Fruit fly (Drosophila melanogaster) whole organism, prepupa: ENCODE results near the gene ClC-c.
A peak's percentile ranks its signal among the peaks of the same experiment; 100 is the strongest.

Source experiments
- Blimp-1 ChIP-seq: fragments of 200-800 bp; sonication (Bioruptor generic); optimal IDR thresholded peaks from 3 replicates; lab custom pipeline; 2017; ENCODE audit warnings: missing biosample characterization, missing genetic modification characterization, mild to moderate bottlenecking, moderate library complexity, missing genetic modification reagents
- CG10631 ChIP-seq: fragments of 200-800 bp; sonication (Bioruptor generic); optimal IDR thresholded peaks from 2 replicates; lab custom pipeline; 2016; ENCODE audit warnings: missing biosample characterization, missing genetic modification characterization
- CG11294 ChIP-seq: fragments of 200-800 bp; sonication (Bioruptor generic); IDR thresholded peaks from 2 replicates; pipeline ENCODE4 v1.3.6; 2022; ENCODE audit warnings: missing biosample characterization, missing genetic modification characterization
- CG11762 ChIP-seq: fragments of 200-800 bp; sonication (Bioruptor generic); optimal IDR thresholded peaks from 3 replicates; lab custom pipeline; 2016; ENCODE audit warnings: missing biosample characterization, missing genetic modification characterization; ENCODE audit not compliant: insufficient read depth
- CG15336 ChIP-seq: fragments of 200-800 bp; sonication (Bioruptor generic); IDR thresholded peaks from 2 replicates; pipeline ENCODE4 v1.3.6; 2022; ENCODE audit warnings: missing biosample characterization, missing genetic modification characterization
- CG1621 ChIP-seq: fragments of 200-800 bp; sonication (Bioruptor generic); optimal IDR thresholded peaks from 3 replicates; lab custom pipeline; 2018; ENCODE audit warnings: missing biosample characterization, mild to moderate bottlenecking, missing genetic modification characterization
- CG3032 ChIP-seq: fragments of 200-800 bp; optimal IDR thresholded peaks from 2 replicates; lab custom pipeline; 2019; ENCODE audit warnings: missing biosample characterization, mild to moderate bottlenecking, missing genetic modification characterization, moderate library complexity
- CG31627 ChIP-seq: fragments of 200-800 bp; sonication (Bioruptor generic); optimal IDR thresholded peaks from 3 replicates; lab custom pipeline; 2016; ENCODE audit warnings: missing biosample characterization, missing genetic modification characterization
- CG34406 ChIP-seq: fragments of 200-800 bp; sonication (Bioruptor generic); optimal IDR thresholded peaks from 3 replicates; lab custom pipeline; 2016; ENCODE audit warnings: missing biosample characterization, missing genetic modification characterization
- CG3919 ChIP-seq: fragments of 200-800 bp; sonication (Bioruptor generic); optimal IDR thresholded peaks from 3 replicates; lab custom pipeline; 2016; ENCODE audit warnings: missing biosample characterization, missing genetic modification characterization
- CG4318 ChIP-seq: fragments of 200-800 bp; sonication (Bioruptor generic); optimal IDR thresholded peaks from 3 replicates; lab custom pipeline; 2017; ENCODE audit warnings: missing biosample characterization, mild to moderate bottlenecking, missing genetic modification characterization
- CG6163 ChIP-seq: fragments of 200-800 bp; sonication (Bioruptor generic); IDR thresholded peaks from 3 replicates; pipeline ENCODE4 v1.3.6; 2022; ENCODE audit warnings: missing biosample characterization, missing genetic modification characterization
- CG6276 ChIP-seq: fragments of 200-800 bp; sonication (Bioruptor generic); optimal IDR thresholded peaks from 2 replicates; lab custom pipeline; 2017; ENCODE audit warnings: missing biosample characterization, mild to moderate bottlenecking, missing genetic modification characterization
- CG6792 ChIP-seq: fragments of 200-800 bp; sonication (Bioruptor generic); optimal IDR thresholded peaks from 3 replicates; lab custom pipeline; 2016; ENCODE audit warnings: missing biosample characterization, missing genetic modification characterization
- CG6808 ChIP-seq: fragments of 200-800 bp; sonication (Bioruptor generic); optimal IDR thresholded peaks from 3 replicates; lab custom pipeline; 2017; ENCODE audit warnings: missing biosample characterization, missing genetic modification characterization, mild to moderate bottlenecking, moderate library complexity, missing genetic modification reagents
- CG6854 ChIP-seq: fragments of 200-800 bp; sonication (Bioruptor generic); optimal IDR thresholded peaks from 2 replicates; lab custom pipeline; 2017; ENCODE audit warnings: missing biosample characterization, mild to moderate bottlenecking, missing genetic modification characterization
- CG7368 ChIP-seq: fragments of 200-800 bp; sonication (Bioruptor generic); optimal IDR thresholded peaks from 3 replicates; lab custom pipeline; 2016; ENCODE audit warnings: missing biosample characterization, missing genetic modification characterization
- CG8119 ChIP-seq: fragments of 200-800 bp; sonication (Bioruptor generic); IDR thresholded peaks from 3 replicates; pipeline ENCODE4 v1.3.6; 2022; ENCODE audit warnings: missing biosample characterization, missing genetic modification characterization
- CG8632 ChIP-seq: fragments of 200-800 bp; sonication (Bioruptor generic); optimal IDR thresholded peaks from 3 replicates; lab custom pipeline; 2016; ENCODE audit warnings: missing biosample characterization, missing genetic modification characterization
- CG9139 ChIP-seq: fragments of 200-800 bp; sonication (Bioruptor generic); optimal IDR thresholded peaks from 3 replicates; lab custom pipeline; 2017; ENCODE audit warnings: missing biosample characterization, mild to moderate bottlenecking, missing genetic modification characterization
- Eip93F ChIP-seq: fragments of 200-800 bp; sonication (Bioruptor generic); optimal IDR thresholded peaks from 2 replicates; lab custom pipeline; 2016; ENCODE audit warnings: missing biosample characterization, mild to moderate bottlenecking, missing genetic modification characterization
- Ets21C ChIP-seq: fragments of 200-800 bp; sonication (Bioruptor generic); optimal IDR thresholded peaks from 3 replicates; lab custom pipeline; 2016; ENCODE audit warnings: missing biosample characterization, missing genetic modification characterization
- Ets96B ChIP-seq: fragments of 200-800 bp; optimal IDR thresholded peaks from 2 replicates; lab custom pipeline; 2019; ENCODE audit warnings: missing biosample characterization, mild to moderate bottlenecking, missing genetic modification characterization, moderate library complexity
- Gug ChIP-seq: fragments of 200-800 bp; sonication (Bioruptor generic); IDR thresholded peaks from 2 replicates; pipeline ENCODE4 v1.3.6; 2022; ENCODE audit warnings: missing biosample characterization, missing genetic modification characterization
- Hr4 ChIP-seq: fragments of 200-800 bp; sonication (Bioruptor generic); optimal IDR thresholded peaks from 3 replicates; lab custom pipeline; 2016; ENCODE audit warnings: missing biosample characterization, missing genetic modification characterization
- Met ChIP-seq: fragments of 200-800 bp; sonication (Bioruptor generic); optimal IDR thresholded peaks from 3 replicates; lab custom pipeline; 2016; ENCODE audit warnings: missing biosample characterization, missing genetic modification characterization
- OdsH ChIP-seq: fragments of 200-800 bp; sonication (Bioruptor generic); optimal IDR thresholded peaks from 3 replicates; lab custom pipeline; 2016; ENCODE audit warnings: missing biosample characterization, missing genetic modification characterization
- Smox ChIP-seq: fragments of 200-800 bp; sonication (Bioruptor generic); optimal IDR thresholded peaks from 3 replicates; lab custom pipeline; 2016; ENCODE audit warnings: missing biosample characterization, missing genetic modification characterization
- Sox102F ChIP-seq: fragments of 200-800 bp; sonication (Bioruptor generic); optimal IDR thresholded peaks from 2 replicates; lab custom pipeline; 2016; ENCODE audit warnings: missing biosample characterization, mild to moderate bottlenecking, missing genetic modification characterization
- Sox14 ChIP-seq: fragments of 200-800 bp; sonication (Bioruptor generic); optimal IDR thresholded peaks from 3 replicates; lab custom pipeline; 2016; ENCODE audit warnings: missing biosample characterization, missing genetic modification characterization
- Sox15 ChIP-seq: fragments of 200-800 bp; sonication (Bioruptor generic); optimal IDR thresholded peaks from 3 replicates; lab custom pipeline; 2016; ENCODE audit warnings: missing biosample characterization, missing genetic modification characterization
- achi ChIP-seq: fragments of 200-800 bp; sonication (Bioruptor generic); optimal IDR thresholded peaks from 3 replicates; lab custom pipeline; 2016; ENCODE audit warnings: missing biosample characterization, missing genetic modification characterization
- acj6 ChIP-seq: fragments of 200-800 bp; sonication (Bioruptor generic); optimal IDR thresholded peaks from 3 replicates; lab custom pipeline; 2016; ENCODE audit warnings: missing biosample characterization, missing genetic modification characterization
- cyc ChIP-seq: fragments of 200-800 bp; sonication (Bioruptor generic); optimal IDR thresholded peaks from 3 replicates; lab custom pipeline; 2016; ENCODE audit warnings: missing biosample characterization, missing genetic modification characterization
- dac ChIP-seq: fragments of 200-800 bp; sonication (Bioruptor generic); optimal IDR thresholded peaks from 2 replicates; lab custom pipeline; 2017; ENCODE audit warnings: missing biosample characterization, mild to moderate bottlenecking, missing genetic modification characterization
- dsx ChIP-seq: fragments of 200-800 bp; optimal IDR thresholded peaks from 3 replicates; lab custom pipeline; 2019; ENCODE audit warnings: missing biosample characterization, mild to moderate bottlenecking, missing genetic modification characterization, moderate library complexity; ENCODE audit not compliant: poor library complexity, severe bottlenecking
- eg ChIP-seq: fragments of 200-800 bp; sonication (Bioruptor generic); IDR thresholded peaks from 3 replicates; pipeline ENCODE4 v1.3.6; 2022; ENCODE audit warnings: missing biosample characterization, missing genetic modification characterization
- fd59A ChIP-seq: fragments of 200-800 bp; sonication (Bioruptor generic); optimal IDR thresholded peaks from 2 replicates; lab custom pipeline; 2017; ENCODE audit warnings: missing biosample characterization, mild to moderate bottlenecking, missing genetic modification characterization, missing genetic modification reagents
- fd85E ChIP-seq: fragments of 200-800 bp; sonication (Bioruptor generic); optimal IDR thresholded peaks from 3 replicates; lab custom pipeline; 2016; ENCODE audit warnings: missing biosample characterization, missing genetic modification characterization
- fkh ChIP-seq: fragments of 200-800 bp; sonication (Bioruptor generic); optimal IDR thresholded peaks from 3 replicates; lab custom pipeline; 2017; ENCODE audit warnings: missing biosample characterization, mild to moderate bottlenecking, missing genetic modification characterization, moderate library complexity
- lz ChIP-seq: fragments of 200-800 bp; sonication (Bioruptor generic); optimal IDR thresholded peaks from 3 replicates; lab custom pipeline; 2016; ENCODE audit warnings: missing biosample characterization, missing genetic modification characterization
- net ChIP-seq: fragments of 200-800 bp; sonication (Bioruptor generic); optimal IDR thresholded peaks from 3 replicates; lab custom pipeline; 2016; ENCODE audit warnings: missing biosample characterization, missing genetic modification characterization
- salr ChIP-seq, 2 experiments: fragments of 200-800 bp; sonication (Bioruptor generic); optimal IDR thresholded peaks; 3 replicates each; lab custom pipeline; 2016 to 2018; ENCODE audit warnings: missing biosample characterization in 2 of 2, missing genetic modification characterization in 2 of 2, mild to moderate bottlenecking in 1 of 2
- spab ChIP-seq: fragments of 200-800 bp; sonication (Bioruptor generic); optimal IDR thresholded peaks from 2 replicates; lab custom pipeline; 2017; ENCODE audit warnings: missing biosample characterization, mild to moderate bottlenecking, missing genetic modification characterization, missing genetic modification reagents
- svp ChIP-seq: fragments of 200-800 bp; sonication (Bioruptor generic); peaks from one replicate; lab custom pipeline; 2016; ENCODE audit warnings: missing biosample characterization, missing genetic modification characterization
- topi ChIP-seq: fragments of 200-800 bp; sonication (Bioruptor generic); optimal IDR thresholded peaks from 3 replicates; lab custom pipeline; 2016; ENCODE audit warnings: missing biosample characterization, missing genetic modification characterization
- vri ChIP-seq: fragments of 200-800 bp; sonication (Bioruptor generic); optimal IDR thresholded peaks from 3 replicates; lab custom pipeline; 2016; ENCODE audit warnings: missing biosample characterization, mild to moderate bottlenecking, missing genetic modification characterization

The ClC-c gene

DNA sequence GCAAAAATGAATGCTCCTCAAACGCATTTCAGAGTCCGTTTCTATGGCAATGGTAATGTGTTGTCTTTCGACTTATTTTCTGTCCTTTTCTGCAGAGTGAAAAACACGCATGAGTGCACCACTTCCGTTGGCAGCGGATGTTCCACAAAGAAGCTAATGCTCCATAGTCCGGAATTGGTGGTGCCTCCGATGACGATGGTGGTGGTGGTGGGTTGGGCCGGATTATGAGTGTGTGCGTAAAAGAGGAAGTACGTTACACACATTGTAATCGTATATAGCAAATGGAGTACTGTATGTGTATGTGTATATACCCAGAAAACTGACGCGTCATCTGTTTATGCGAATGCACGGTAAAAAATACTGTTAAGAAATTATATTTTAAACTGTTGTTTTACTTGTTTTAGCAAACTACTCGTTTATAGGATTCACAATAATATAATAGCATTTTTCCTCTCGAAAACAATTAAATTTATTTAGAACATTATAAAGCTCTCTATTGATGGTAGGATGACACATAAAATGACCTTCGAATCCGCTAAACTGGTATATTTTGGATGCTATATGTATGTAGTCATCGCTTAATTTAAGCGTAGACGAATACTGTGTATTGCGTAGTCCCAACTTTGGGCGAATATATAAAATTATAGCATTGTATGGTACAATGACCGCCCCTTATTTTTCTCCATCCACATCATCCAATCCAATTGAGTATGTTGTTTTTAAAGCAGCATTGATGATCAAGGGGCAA, 45.0 kb upstream of the ClC-c start (continued):
- no peak for TF ChIP-seq CG1621
- peak; percentile 40 for TF ChIP-seq acj6 (GFP tag; lab: Kevin White, UChicago)
- TF ChIP-seq CG34406, result peak; percentile 59
- peak; percentile 55 for TF ChIP-seq Ets96B (tag; lab: Kevin White, UChicago)
- TF ChIP-seq vri, result no peak
- TF ChIP-seq achi (GFP tag; lab: Kevin White, UChicago), result peak; percentile 30
- peak in 1 of 2 experiments; percentile 64 for TF ChIP-seq salr (GFP tag; optimal IDR thresholded peaks at IDR 0.05; lab: Kevin White, UChicago)
- peak; percentile 50 for TF ChIP-seq CG6792
- TF ChIP-seq CG6854 (GFP tag; lab: Kevin White, UChicago), result no peak

DNA sequence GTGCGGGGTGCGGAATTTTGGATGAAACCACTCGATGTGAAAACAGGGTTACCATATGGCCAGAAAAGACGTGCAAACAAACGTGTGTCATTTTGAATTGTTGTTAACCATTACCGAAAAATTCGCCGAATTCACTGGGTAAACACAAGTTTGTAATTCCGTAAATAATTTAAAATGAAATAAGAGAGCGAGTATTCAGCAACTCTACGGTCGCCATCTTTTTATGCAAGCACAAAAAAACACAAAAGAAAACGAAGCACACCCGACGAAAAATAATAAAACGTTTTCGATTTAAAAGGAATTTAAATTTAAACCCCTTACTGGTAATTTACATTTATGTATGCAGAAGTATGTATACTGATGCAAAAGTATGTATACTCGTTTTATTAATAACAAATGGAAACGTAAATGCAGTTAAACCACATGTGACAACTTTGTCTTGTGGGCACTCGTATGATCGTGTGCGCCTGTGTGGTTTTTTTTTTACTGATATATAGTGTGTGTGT, 44.4 kb upstream of the ClC-c start:
- TF ChIP-seq spab, result peak; percentile 87
- peak; percentile 79 to 80 for TF ChIP-seq salr (GFP tag; optimal IDR thresholded peaks at IDR 0.05; lab: Kevin White, UChicago)
- TF ChIP-seq CG6163 (GFP tag; lab: Robert Waterston, UW), result peak; percentile 98
- TF ChIP-seq acj6 (GFP tag; lab: Kevin White, UChicago), result peak; percentile 95
- peak; percentile 73 for TF ChIP-seq Sox15 (GFP tag; lab: Kevin White, UChicago)
- peak; percentile 89 for TF ChIP-seq CG11294 (GFP tag; lab: Robert Waterston, UW)
- no peak for TF ChIP-seq fkh (GFP tag; lab: Kevin White, UChicago)
- peak; percentile 95 for TF ChIP-seq Sox102F
- TF ChIP-seq CG6276, result peak; percentile 94
- TF ChIP-seq CG6792, result peak; percentile 88
- TF ChIP-seq CG31627 (GFP tag; lab: Kevin White, UChicago), result peak; percentile 93
- peak; percentile 95 for TF ChIP-seq topi
- peak; percentile 95 for TF ChIP-seq dsx
- TF ChIP-seq svp, result peak; percentile 96
- TF ChIP-seq CG8119, result peak; percentile 98
- TF ChIP-seq fd59A, result peak; percentile 83
- TF ChIP-seq net, result peak; percentile 95
- peak; percentile 94 for TF ChIP-seq lz (GFP tag; lab: Kevin White, UChicago)
- TF ChIP-seq CG8632 (GFP tag; lab: Kevin White, UChicago), result peak; percentile 96
- TF ChIP-seq eg (GFP tag; lab: Robert Waterston, UW), result peak; percentile 96
- peak; percentile 92 for TF ChIP-seq cyc (GFP tag; lab: Kevin White, UChicago)
- peak; percentile 89 for TF ChIP-seq CG6808
- TF ChIP-seq Gug (GFP tag; lab: Robert Waterston, UW), result peak; percentile 90
- TF ChIP-seq OdsH (GFP tag; lab: Kevin White, UChicago), result peak; percentile 96
- peak; percentile 85 for TF ChIP-seq Eip93F (GFP tag; lab: Kevin White, UChicago)
- peak; percentile 95 for TF ChIP-seq CG3919 (GFP tag; lab: Kevin White, UChicago)
- TF ChIP-seq vri, result peak; percentile 97
- TF ChIP-seq Smox (GFP tag; lab: Kevin White, UChicago), result peak; percentile 94
- peak; percentile 62 for TF ChIP-seq Blimp-1
- peak; percentile 85 for TF ChIP-seq CG6854 (GFP tag; lab: Kevin White, UChicago)
- peak; percentile 96 for TF ChIP-seq Met (GFP tag; lab: Kevin White, UChicago)
- peak; percentile 93 for TF ChIP-seq CG3032
- peak; percentile 94 for TF ChIP-seq CG7368 (GFP tag; lab: Kevin White, UChicago)
- peak; percentile 88 for TF ChIP-seq fd85E
- peak; percentile 94 for TF ChIP-seq CG11762
- TF ChIP-seq Ets21C (GFP tag; lab: Kevin White, UChicago), result peak; percentile 83
- peak; percentile 93 for TF ChIP-seq CG1621
- TF ChIP-seq Sox14, result peak; percentile 96
- peak; percentile 98 for TF ChIP-seq CG15336
- peak; percentile 94 for TF ChIP-seq Hr4 (GFP tag; lab: Kevin White, UChicago)
- TF ChIP-seq CG4318 (GFP tag; lab: Kevin White, UChicago), result peak; percentile 82
- peak; percentile 87 for TF ChIP-seq CG9139 (GFP tag; lab: Kevin White, UChicago)
- peak; percentile 91 for TF ChIP-seq CG10631 (GFP tag; lab: Kevin White, UChicago)
- peak; percentile 64 for TF ChIP-seq dac (GFP tag; lab: Kevin White, UChicago)
